Fruit fly (Drosophila melanogaster) whole organism, adult: ENCODE measurements around the gene CG15554.
A peak's percentile ranks its signal among the peaks of the same experiment; 100 is the strongest.

ENCODE experiments used
- CG11617 ChIP-seq: fragments of 200-800 bp; sonication (Bioruptor generic); optimal IDR thresholded peaks from 2 replicates; lab custom pipeline; 2017; ENCODE audit warnings: mild to moderate bottlenecking, missing biosample characterization, missing genetic modification reagents, missing genetic modification characterization
- CG12768 ChIP-seq: fragments of 200-800 bp; sonication (Bioruptor generic); optimal IDR thresholded peaks from 2 replicates; lab custom pipeline; 2017; ENCODE audit warnings: missing biosample characterization, missing genetic modification characterization, mild to moderate bottlenecking, moderate library complexity, missing genetic modification reagents
- CG14711 ChIP-seq: fragments of 200-800 bp; sonication (Bioruptor generic); optimal IDR thresholded peaks from 2 replicates; lab custom pipeline; 2018; ENCODE audit warnings: missing biosample characterization, mild to moderate bottlenecking, missing genetic modification characterization, moderate library complexity
- CG1620 ChIP-seq: fragments of 200-800 bp; sonication (Bioruptor generic); optimal IDR thresholded peaks from 2 replicates; lab custom pipeline; 2016; ENCODE audit warnings: missing biosample characterization, missing genetic modification characterization
- CG33017 ChIP-seq: fragments of 200-800 bp; sonication (Bioruptor generic); optimal IDR thresholded peaks from 2 replicates; lab custom pipeline; 2018; ENCODE audit warnings: missing biosample characterization, mild to moderate bottlenecking, missing genetic modification characterization, moderate library complexity
- CG5204 ChIP-seq: fragments of 200-800 bp; sonication (Bioruptor generic); optimal IDR thresholded peaks from 2 replicates; lab custom pipeline; 2016; ENCODE audit warnings: missing biosample characterization, missing genetic modification characterization
- CG7045 ChIP-seq: fragments of 200-800 bp; sonication (Bioruptor generic); optimal IDR thresholded peaks from 2 replicates; lab custom pipeline; 2017; ENCODE audit warnings: missing biosample characterization, mild to moderate bottlenecking, missing genetic modification characterization
- CG7101 ChIP-seq: fragments of 200-800 bp; sonication (Bioruptor generic); optimal IDR thresholded peaks from 2 replicates; lab custom pipeline; 2018; ENCODE audit warnings: missing biosample characterization, mild to moderate bottlenecking, missing genetic modification characterization, moderate library complexity
- Clk ChIP-seq: fragments of 200-800 bp; sonication (Bioruptor generic); optimal IDR thresholded peaks from 2 replicates; lab custom pipeline; 2017; ENCODE audit warnings: missing biosample characterization, missing genetic modification characterization
- Crg-1 ChIP-seq: fragments of 200-800 bp; sonication (Bioruptor generic); optimal IDR thresholded peaks from 2 replicates; lab custom pipeline; 2016; ENCODE audit warnings: missing biosample characterization, missing genetic modification characterization
- Hr96 ChIP-seq: fragments of 200-800 bp; sonication (Bioruptor generic); optimal IDR thresholded peaks from 2 replicates; lab custom pipeline; 2016; ENCODE audit warnings: missing biosample characterization, missing genetic modification characterization
- Mnt ChIP-seq: fragments of 200-800 bp; sonication (Bioruptor generic); optimal IDR thresholded peaks from 2 replicates; lab custom pipeline; 2016; ENCODE audit warnings: missing biosample characterization, mild to moderate bottlenecking, missing genetic modification characterization
- bab1 ChIP-seq: fragments of 200-800 bp; sonication (Bioruptor generic); optimal IDR thresholded peaks from 3 replicates; lab custom pipeline; 2019; ENCODE audit warnings: missing biosample characterization, mild to moderate bottlenecking, missing genetic modification characterization, moderate library complexity
- cic ChIP-seq: fragments of 200-800 bp; sonication (Bioruptor generic); optimal IDR thresholded peaks from 2 replicates; lab custom pipeline; 2017; ENCODE audit warnings: missing biosample characterization, mild to moderate bottlenecking, missing genetic modification characterization, moderate library complexity
- cnc ChIP-seq, 2 experiments: fragments of >200 bp; optimal IDR thresholded peaks; 2 replicates each; lab custom pipeline; 2017
- kay ChIP-seq: fragments of 200-800 bp; sonication (Bioruptor generic); peaks from one replicate; lab custom pipeline; 2016; ENCODE audit warnings: missing biosample characterization, missing genetic modification characterization, borderline replicate concordance
- ovo ChIP-seq: fragments of 200-800 bp; sonication (Bioruptor generic); optimal IDR thresholded peaks from 2 replicates; lab custom pipeline; 2016; ENCODE audit warnings: missing biosample characterization, missing genetic modification characterization
- pad ChIP-seq: fragments of 200-800 bp; sonication (Bioruptor generic); optimal IDR thresholded peaks from 3 replicates; lab custom pipeline; 2017; ENCODE audit warnings: missing biosample characterization, missing genetic modification characterization, mild to moderate bottlenecking, moderate library complexity, missing genetic modification reagents
- tj ChIP-seq: fragments of 200-800 bp; sonication (Bioruptor generic); optimal IDR thresholded peaks from 3 replicates; lab custom pipeline; 2017; ENCODE audit warnings: missing biosample characterization, mild to moderate bottlenecking, missing genetic modification characterization, moderate library complexity
- toe ChIP-seq: fragments of 200-800 bp; sonication (Bioruptor generic); optimal IDR thresholded peaks from 2 replicates; lab custom pipeline; 2016; ENCODE audit warnings: missing biosample characterization, missing genetic modification characterization

CG15554 gene

DNA sequence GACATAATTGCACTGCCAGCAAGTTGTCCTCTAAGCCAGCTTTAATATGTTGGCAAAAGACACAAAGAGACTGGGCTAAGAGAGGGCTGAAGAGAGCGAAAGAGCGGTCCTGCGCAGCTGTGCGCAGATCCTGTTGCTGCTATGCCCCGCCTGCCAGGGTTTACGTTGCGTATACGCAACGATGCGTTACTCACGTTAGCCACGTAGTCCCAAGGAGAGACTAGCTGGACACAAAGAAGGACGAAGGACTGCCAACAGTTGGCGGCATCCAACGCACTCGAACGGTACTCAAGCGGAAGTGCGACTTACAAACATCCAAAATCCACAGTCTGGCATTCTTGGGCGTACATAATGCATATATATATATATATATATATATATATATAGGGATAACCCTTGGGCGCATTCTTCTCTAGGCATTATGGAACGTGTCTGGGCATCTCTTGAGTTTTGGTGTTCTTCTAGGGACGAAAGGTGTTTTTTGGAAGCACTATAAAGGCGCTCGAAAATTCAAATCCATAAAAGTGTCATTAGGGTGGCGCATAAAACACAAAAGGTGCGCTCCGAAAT lies 6.0 kb upstream of the CG15554 start:
- TF ChIP-seq cic (GFP tag; lab: Kevin White, UChicago) (no peak), CG5204 (no peak), CG1620 (GFP tag; lab: Kevin White, UChicago) (no peak), kay (peak; percentile 31), ovo (GFP tag; lab: Kevin White, UChicago) (no peak)

DNA sequence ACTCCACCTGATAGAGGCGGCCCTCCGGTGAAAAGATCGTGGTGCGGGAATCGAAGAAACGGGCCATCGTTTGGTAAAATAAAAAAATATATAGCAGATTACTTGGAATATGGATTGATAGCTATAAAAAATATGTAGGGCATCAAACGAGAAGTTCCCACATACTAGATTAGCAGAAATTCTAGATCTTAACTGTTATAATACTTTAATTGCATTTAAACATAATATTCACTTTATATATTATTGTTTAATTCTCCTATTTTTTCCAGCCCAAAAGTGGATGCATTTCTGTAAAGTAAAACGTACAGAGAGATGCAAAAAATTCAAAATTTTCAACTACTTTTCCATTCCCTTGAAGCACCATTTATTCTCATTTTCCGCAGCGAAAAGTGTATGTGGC lies 2.6 kb upstream of the CG15554 start, which contains the start of gene Prosalpha3T:
Prosalpha3T (minus strand) TSS at position 101 of the 400 bp plus-strand sequence.
- TF ChIP-seq CG5204 (no peak), cnc (optimal IDR thresholded peaks at IDR 0.05; lab: Kevin White, UChicago) (no peak), Crg-1 (GFP tag; lab: Kevin White, UChicago) (no peak), Clk (GFP tag; lab: Kevin White, UChicago) (no peak), CG1620 (GFP tag; lab: Kevin White, UChicago) (no peak), Mnt (GFP tag; lab: Kevin White, UChicago) (no peak), ovo (GFP tag; lab: Kevin White, UChicago) (no peak), CG14711 (tag; lab: Kevin White, UChicago) (no peak), toe (no peak), CG12768 (GFP tag; lab: Kevin White, UChicago) (no peak), bab1 (no peak), Hr96 (GFP tag; lab: Kevin White, UChicago) (no peak), CG11617 (GFP tag; lab: Kevin White, UChicago) (no peak), CG7101 (tag; lab: Kevin White, UChicago) (no peak), cic (GFP tag; lab: Kevin White, UChicago) (no peak)

DNA sequence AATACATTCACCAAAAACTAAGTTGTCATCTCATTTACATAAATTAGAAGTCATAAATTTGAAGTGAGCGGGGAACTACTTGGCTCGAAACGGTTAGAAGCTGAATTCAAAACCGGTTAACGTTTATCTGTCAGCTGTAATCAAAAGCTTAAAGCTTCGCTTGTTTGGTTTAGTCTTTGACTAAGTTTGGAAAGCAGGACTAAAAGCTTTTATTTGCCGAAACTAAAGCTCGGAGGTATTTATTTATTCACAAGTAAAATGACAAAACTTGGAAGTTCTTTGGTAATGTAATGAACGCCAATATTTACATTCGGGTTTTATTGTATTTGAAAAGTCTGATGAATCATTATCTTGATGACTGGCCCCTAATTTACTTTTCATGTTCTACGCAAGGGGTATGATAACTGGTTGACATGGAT lies 1.4 kb downstream of the CG15554 start:
- TF ChIP-seq CG33017 (peak; percentile 17), Hr96 (GFP tag; lab: Kevin White, UChicago) (no peak), Clk (GFP tag; lab: Kevin White, UChicago) (no peak), CG7045 (GFP tag; lab: Kevin White, UChicago) (no peak), CG5204 (no peak), CG7101 (tag; lab: Kevin White, UChicago) (peak; percentile 41), CG11617 (GFP tag; lab: Kevin White, UChicago) (no peak), tj (GFP tag; lab: Kevin White, UChicago) (no peak), pad (GFP tag; lab: Kevin White, UChicago) (no peak), kay (peak; percentile 94), cic (GFP tag; lab: Kevin White, UChicago) (peak; percentile 72), CG1620 (GFP tag; lab: Kevin White, UChicago) (no peak), Crg-1 (GFP tag; lab: Kevin White, UChicago) (no peak), Mnt (GFP tag; lab: Kevin White, UChicago) (no peak), bab1 (peak; percentile 17), ovo (GFP tag; lab: Kevin White, UChicago) (no peak), toe (no peak), cnc (optimal IDR thresholded peaks at IDR 0.05; lab: Kevin White, UChicago) (no peak)

DNA sequence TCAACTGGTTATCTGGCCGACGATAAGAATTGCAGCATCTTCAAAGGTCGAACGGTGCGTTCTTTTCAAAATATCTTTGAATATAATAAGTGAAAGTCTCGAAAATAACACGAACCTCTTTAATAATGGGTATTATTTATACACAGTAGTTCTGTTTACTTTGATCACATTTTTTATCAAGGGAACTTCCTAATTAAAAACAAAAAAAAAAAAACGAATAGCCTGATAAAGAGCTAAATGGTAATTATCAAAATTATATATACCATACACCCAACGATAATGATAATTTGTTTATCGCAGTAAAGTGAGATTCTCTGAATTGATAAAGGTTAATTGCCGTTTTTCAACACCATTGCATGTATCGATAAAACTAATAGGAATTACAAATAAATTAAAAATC lies 4.6 kb downstream of the CG15554 start, which contains the start of gene Ktch:
Ktch (minus strand) TSS at position 101 of the 400 bp plus-strand sequence.
- TF ChIP-seq pad (GFP tag; lab: Kevin White, UChicago) = no peak
- no peak for TF ChIP-seq cic (GFP tag; lab: Kevin White, UChicago)
- no peak for TF ChIP-seq kay
- no peak for TF ChIP-seq Mnt (GFP tag; lab: Kevin White, UChicago)
- no peak for TF ChIP-seq CG33017
- no peak for TF ChIP-seq CG12768 (GFP tag; lab: Kevin White, UChicago)
- no peak for TF ChIP-seq CG1620 (GFP tag; lab: Kevin White, UChicago)

DNA sequence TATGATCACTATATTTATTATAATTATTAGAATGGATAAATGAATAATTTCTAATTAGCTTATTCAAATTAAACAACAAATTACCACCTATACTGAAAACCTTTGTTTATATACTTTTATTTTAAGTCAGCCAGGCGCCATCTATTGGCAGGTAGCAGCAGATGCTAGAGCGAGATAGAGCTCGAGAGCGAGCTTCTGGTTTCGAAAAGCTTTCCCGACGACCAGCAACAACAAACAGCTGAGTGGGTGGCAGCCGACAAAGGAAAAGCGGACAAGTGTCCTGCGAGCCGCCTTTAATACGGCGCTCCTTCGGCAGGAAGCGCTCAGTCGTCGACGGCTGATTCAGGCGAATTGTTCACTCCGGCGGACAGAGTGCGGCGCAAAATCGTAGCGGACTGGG lies 8.1 kb downstream of the CG15554 start, which contains the start of gene Gycbeta100B:
Gycbeta100B (plus strand) TSS at position 337 of the 400 bp plus-strand sequence.
- TF ChIP-seq cnc (optimal IDR thresholded peaks at IDR 0.05; lab: Kevin White, UChicago) (no peak), toe (no peak), CG1620 (GFP tag; lab: Kevin White, UChicago) (no peak), cic (GFP tag; lab: Kevin White, UChicago) (no peak), CG7045 (GFP tag; lab: Kevin White, UChicago) (peak; percentile 1)

DNA sequence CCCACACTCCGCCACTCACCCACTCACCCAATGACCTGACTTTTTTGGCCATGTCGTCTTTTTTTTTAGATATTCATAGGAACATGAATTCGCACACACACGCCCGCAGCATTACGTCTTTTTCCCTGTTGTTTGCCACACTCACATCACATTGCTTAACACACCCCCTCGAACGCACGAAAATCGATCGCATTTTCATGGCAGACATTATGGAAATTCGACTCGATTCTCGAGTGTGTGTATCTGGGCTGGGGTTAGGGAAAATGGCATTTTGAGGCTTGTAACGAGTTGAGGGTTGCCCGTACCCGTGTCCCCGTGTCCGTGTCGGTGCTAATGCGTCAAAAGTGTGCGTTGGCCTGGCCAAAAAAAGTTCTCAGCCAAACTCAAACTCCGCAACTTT lies 15.7 kb downstream of the CG15554 start:
- no peak for TF ChIP-seq CG5204
- TF ChIP-seq ovo (GFP tag; lab: Kevin White, UChicago) = no peak
- TF ChIP-seq CG33017 = no peak
- no peak for TF ChIP-seq bab1
- TF ChIP-seq CG14711 (tag; lab: Kevin White, UChicago) = no peak
- no peak for TF ChIP-seq cic (GFP tag; lab: Kevin White, UChicago)
- no peak for TF ChIP-seq CG1620 (GFP tag; lab: Kevin White, UChicago)
- TF ChIP-seq CG7045 (GFP tag; lab: Kevin White, UChicago) = no peak
- TF ChIP-seq CG12768 (GFP tag; lab: Kevin White, UChicago) = no peak
- TF ChIP-seq pad (GFP tag; lab: Kevin White, UChicago) = no peak
- TF ChIP-seq Hr96 (GFP tag; lab: Kevin White, UChicago) = no peak
- TF ChIP-seq cnc (optimal IDR thresholded peaks at IDR 0.05; lab: Kevin White, UChicago) = no peak
- TF ChIP-seq Clk (GFP tag; lab: Kevin White, UChicago) = no peak
- TF ChIP-seq Crg-1 (GFP tag; lab: Kevin White, UChicago) = no peak
- no peak for TF ChIP-seq Mnt (GFP tag; lab: Kevin White, UChicago)
